Fruit fly (Drosophila melanogaster): ENCODE results near the gene CG5157.

dm6 chr3L:16172381-16172780 is 34.7 kb upstream of the CG5157 start:
- no peak for TF ChIP-seq psq (optimal IDR thresholded peaks at IDR 0.05)
- TF ChIP-seq CG8478 (optimal IDR thresholded peaks at IDR 0.05), result no peak
- no peak for TF ChIP-seq usp (GFP tag; optimal IDR thresholded peaks at IDR 0.05)

Measured in whole organism.